Worm (Caenorhabditis elegans) whole organism, late embryonic: ENCODE measurements around the gene srw-90.

ENCODE experiments used
- C08G9.2 ChIP-seq: sonication (generic microtip); optimal IDR thresholded peaks from 2 replicates; lab custom pipeline; 2016; ENCODE audit warnings: mild to moderate bottlenecking, missing genetic modification characterization, moderate library complexity, missing compliant biosample characterization
- F13H6.1 ChIP-seq: sonication (generic microtip); optimal IDR thresholded peaks from 2 replicates; lab custom pipeline; 2016; ENCODE audit warnings: missing genetic modification characterization, missing compliant biosample characterization
- T23F11.4 ChIP-seq: fragments of 200-800 bp; sonication (Bioruptor generic); optimal IDR thresholded peaks from 2 replicates; lab custom pipeline; 2018; ENCODE audit warnings: mild to moderate bottlenecking, missing genetic modification characterization, missing compliant biosample characterization
- ahr-1 ChIP-seq: sonication (generic microtip); optimal IDR thresholded peaks from 2 replicates; lab custom pipeline; 2016; ENCODE audit warnings: missing genetic modification characterization, missing compliant biosample characterization
- ceh-14 ChIP-seq: sonication (generic microtip); optimal IDR thresholded peaks from 2 replicates; lab custom pipeline; 2016; ENCODE audit warnings: missing genotype, missing genetic modification characterization, missing compliant biosample characterization
- ceh-2 ChIP-seq: sonication (generic microtip); optimal IDR thresholded peaks from 2 replicates; lab custom pipeline; 2016; ENCODE audit warnings: missing genotype, missing genetic modification characterization, missing compliant biosample characterization
- ceh-22 ChIP-seq: sonication (generic microtip); optimal IDR thresholded peaks from 2 replicates; lab custom pipeline; 2017; ENCODE audit warnings: missing biosample characterization, missing genetic modification characterization
- ceh-30 ChIP-seq: fragments of 150-350 bp; optimal IDR thresholded peaks from 2 replicates; lab custom pipeline; 2014; ENCODE audit warnings: missing biosample characterization, missing genetic modification characterization
- ceh-45 ChIP-seq: fragments of 200-800 bp; sonication (Bioruptor generic); IDR thresholded peaks from 2 replicates; pipeline ENCODE4 v1.3.6; 2022; ENCODE audit warnings: missing genetic modification reagents, missing genetic modification characterization, missing compliant biosample characterization
- ceh-48 ChIP-seq: sonication (generic microtip); optimal IDR thresholded peaks from 2 replicates; lab custom pipeline; 2016; ENCODE audit warnings: missing genetic modification characterization, inconsistent platforms, missing compliant biosample characterization
- ceh-6 ChIP-seq: fragments of 200-800 bp; sonication (Bioruptor generic); optimal IDR thresholded peaks from 2 replicates; lab custom pipeline; 2018; ENCODE audit warnings: mild to moderate bottlenecking, missing genetic modification characterization, missing compliant biosample characterization
- ceh-9 ChIP-seq: sonication (generic microtip); optimal IDR thresholded peaks from 2 replicates; lab custom pipeline; 2016; ENCODE audit warnings: mild to moderate bottlenecking, missing genetic modification characterization, inconsistent platforms, missing compliant biosample characterization
- che-1 ChIP-seq: sonication (generic microtip); optimal IDR thresholded peaks from 2 replicates; lab custom pipeline; 2016; ENCODE audit warnings: mild to moderate bottlenecking, missing genetic modification characterization, missing compliant biosample characterization
- dmd-4 ChIP-seq: sonication (generic microtip); optimal IDR thresholded peaks from 2 replicates; lab custom pipeline; 2016; ENCODE audit warnings: borderline replicate concordance, missing genetic modification characterization, missing compliant biosample characterization
- ets-4 ChIP-seq: sonication (generic microtip); optimal IDR thresholded peaks from 2 replicates; lab custom pipeline; 2016; ENCODE audit warnings: missing genetic modification characterization, missing compliant biosample characterization
- eyg-1 ChIP-seq: sonication (generic microtip); optimal IDR thresholded peaks from 2 replicates; lab custom pipeline; 2016; ENCODE audit warnings: missing genotype, missing genetic modification characterization, missing compliant biosample characterization
- fkh-10 ChIP-seq: fragments of 150-350 bp; optimal IDR thresholded peaks from 2 replicates; lab custom pipeline; 2014; ENCODE audit warnings: missing biosample characterization, missing genetic modification reagents, missing genetic modification characterization
- hlh-30 ChIP-seq: sonication (generic microtip); optimal IDR thresholded peaks from 2 replicates; lab custom pipeline; 2017; ENCODE audit warnings: antibody characterized with exemption, missing genetic modification characterization, missing compliant biosample characterization; ENCODE audit not compliant: insufficient read depth
- hlh-6 ChIP-seq: sonication (generic microtip); optimal IDR thresholded peaks from 2 replicates; lab custom pipeline; 2016; ENCODE audit warnings: missing genotype, missing genetic modification characterization, missing compliant biosample characterization
- hlh-8 ChIP-seq: sonication (generic microtip); optimal IDR thresholded peaks from 2 replicates; lab custom pipeline; 2016; ENCODE audit warnings: missing genotype, missing genetic modification characterization, missing compliant biosample characterization
- lim-6 ChIP-seq: sonication (generic microtip); optimal IDR thresholded peaks from 2 replicates; lab custom pipeline; 2016; ENCODE audit warnings: missing genetic modification characterization, missing compliant biosample characterization
- madf-2 ChIP-seq: sonication (generic microtip); optimal IDR thresholded peaks from 2 replicates; lab custom pipeline; 2017; ENCODE audit warnings: missing genetic modification characterization, missing compliant biosample characterization
- mec-3 ChIP-seq: sonication (generic microtip); optimal IDR thresholded peaks from 2 replicates; lab custom pipeline; 2016; ENCODE audit warnings: borderline replicate concordance, missing genetic modification characterization, missing compliant biosample characterization
- nfya-1 ChIP-seq: sonication (generic microtip); optimal IDR thresholded peaks from 2 replicates; lab custom pipeline; 2017; ENCODE audit warnings: missing genetic modification characterization, mild to moderate bottlenecking, missing compliant biosample characterization, antibody characterized with exemption, moderate library complexity
- nhr-232 ChIP-seq: sonication (generic microtip); optimal IDR thresholded peaks from 2 replicates; lab custom pipeline; 2016; ENCODE audit warnings: missing genetic modification characterization, missing compliant biosample characterization
- pag-3 ChIP-seq: sonication (generic microtip); optimal IDR thresholded peaks from 2 replicates; lab custom pipeline; 2016; ENCODE audit warnings: missing compliant biosample characterization, missing genetic modification characterization, borderline replicate concordance
- pat-9 ChIP-seq: fragments of 200-800 bp; sonication (Bioruptor generic); optimal IDR thresholded peaks from 2 replicates; lab custom pipeline; 2018; ENCODE audit warnings: mild to moderate bottlenecking, missing genetic modification characterization, moderate library complexity, missing compliant biosample characterization
- sox-2 ChIP-seq: fragments of 200-800 bp; sonication (Bioruptor generic); IDR thresholded peaks from 2 replicates; pipeline ENCODE4 v1.3.6; 2022; ENCODE audit warnings: missing genetic modification reagents, missing genetic modification characterization, missing compliant biosample characterization
- tbx-2 ChIP-seq: sonication (generic microtip); optimal IDR thresholded peaks from 2 replicates; lab custom pipeline; 2016; ENCODE audit warnings: missing genetic modification characterization, missing compliant biosample characterization
- unc-42 ChIP-seq: sonication (generic microtip); optimal IDR thresholded peaks from 2 replicates; lab custom pipeline; 2016; ENCODE audit warnings: missing genotype, missing genetic modification characterization, missing compliant biosample characterization
- unc-55 ChIP-seq: sonication (generic microtip); optimal IDR thresholded peaks from 2 replicates; lab custom pipeline; 2017; ENCODE audit warnings: missing biosample characterization, missing genetic modification reagents, missing genetic modification characterization
- zip-5 ChIP-seq: sonication (generic microtip); optimal IDR thresholded peaks from 2 replicates; lab custom pipeline; 2016; ENCODE audit warnings: missing genetic modification characterization, missing compliant biosample characterization

The srw-90 gene

ce11 chrV:1710909-1711308 is 9.1 kb downstream of the srw-90 start, which contains the start of gene srw-100:
TSS of gene srw-100 (plus strand) at chrV:1711209.
- TF ChIP-seq pat-9 (tag; lab: Kevin White, UChicago) (no peak), nhr-232 (tag; lab: Kevin White, UChicago) (no peak), fkh-10 (no peak), eyg-1 (tag; lab: Kevin White, UChicago) (no peak), ceh-9 (no peak), ahr-1 (no peak), ceh-48 (tag; lab: Kevin White, UChicago) (no peak), F13H6.1 (tag; lab: Kevin White, UChicago) (no peak), ceh-14 (tag; lab: Kevin White, UChicago) (no peak), hlh-30 (tag; lab: Kevin White, UChicago) (no peak), lim-6 (tag; lab: Kevin White, UChicago) (no peak), hlh-8 (tag; lab: Kevin White, UChicago) (no peak), pag-3 (tag; lab: Kevin White, UChicago) (no peak), ceh-30 (tag; lab: Kevin White, UChicago) (no peak), madf-2 (tag; lab: Kevin White, UChicago) (no peak), che-1 (tag; lab: Kevin White, UChicago) (no peak), ets-4 (tag; lab: Kevin White, UChicago) (no peak), nfya-1 (tag; lab: Kevin White, UChicago) (no peak), T23F11.4 (GFP tag; lab: Kevin White, UChicago) (no peak)

DNA sequence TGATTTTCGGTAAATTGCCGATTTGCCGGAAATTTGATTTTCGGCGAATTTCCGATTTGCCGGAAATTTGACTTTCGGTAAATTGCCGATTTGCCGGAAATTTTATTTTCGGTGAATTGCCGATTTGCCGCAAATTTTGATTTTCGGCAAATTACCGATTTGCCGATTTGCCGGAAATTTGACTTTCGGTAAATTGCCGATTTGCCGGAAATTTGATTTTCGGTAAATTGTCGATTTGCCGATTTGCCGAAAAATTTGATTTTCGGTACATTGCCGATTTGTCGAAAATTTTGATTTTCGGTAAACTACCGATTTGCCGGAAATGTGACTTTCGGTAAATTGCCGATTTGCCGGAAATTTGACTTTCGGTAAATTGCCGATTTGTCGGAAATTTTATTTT is 11.9 kb downstream of the srw-90 start:
- TF ChIP-seq ceh-45 (GFP tag; lab: Robert Waterston, UW): 0 out of 2 replicates have a peak, but pooled peaks have one; percentile 67

DNA sequence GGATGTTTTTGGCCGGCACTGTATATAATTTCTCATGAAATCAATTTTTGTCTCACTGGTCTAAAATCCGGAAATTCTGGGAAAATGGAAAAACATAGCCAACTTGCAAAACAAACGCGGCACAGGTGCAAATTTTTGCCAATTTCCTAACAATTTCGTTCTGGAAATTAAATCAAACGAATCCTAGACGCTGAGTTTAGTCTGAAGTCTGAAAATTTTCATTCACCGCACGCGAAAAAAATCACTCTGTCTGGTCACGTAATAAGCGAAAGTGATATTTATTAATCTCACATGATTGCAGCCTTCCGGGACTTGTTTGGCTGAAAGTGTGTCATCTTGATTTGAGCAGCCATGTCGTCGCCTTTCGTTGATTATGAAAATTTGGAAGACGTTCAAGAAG is 15.0 kb downstream of the srw-90 start, which contains the start of gene srw-103:
srw-103 (plus strand) TSS at position 301 of the 400 bp plus-strand sequence.
- no peak for TF ChIP-seq dmd-4 (tag; lab: Kevin White, UChicago)
- TF ChIP-seq pat-9 (tag; lab: Kevin White, UChicago): no peak
- no peak for TF ChIP-seq sox-2 (GFP tag; lab: Robert Waterston, UW)
- no peak for TF ChIP-seq nfya-1 (tag; lab: Kevin White, UChicago)
- TF ChIP-seq zip-5 (tag; lab: Kevin White, UChicago): no peak

ce11 chrV:1718232-1718631 is 16.4 kb downstream of the srw-90 start:
- TF ChIP-seq tbx-2: no peak
- TF ChIP-seq C08G9.2 (tag; lab: Kevin White, UChicago): no peak
- TF ChIP-seq hlh-8 (tag; lab: Kevin White, UChicago): no peak
- no peak for TF ChIP-seq unc-55 (GFP tag; lab: Kevin White, UChicago)

DNA sequence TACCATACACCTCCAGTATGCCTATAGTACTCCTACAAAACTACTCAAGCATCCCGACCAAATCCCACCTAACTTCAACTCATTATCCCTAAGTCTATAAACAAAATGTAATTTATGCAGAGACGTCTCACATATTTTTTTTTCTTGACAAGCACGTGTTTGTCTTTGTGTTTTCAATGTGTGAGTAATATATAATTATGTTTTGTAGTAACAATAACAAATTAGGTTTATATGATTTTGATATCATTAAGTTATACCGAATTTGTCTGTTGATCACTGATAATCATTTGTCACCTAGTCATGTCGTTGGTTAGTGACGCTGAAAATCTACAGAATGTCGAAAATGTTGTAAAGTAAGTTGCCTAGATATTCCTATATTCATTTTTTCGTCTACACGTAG is 18.1 kb downstream of the srw-90 start, which contains the start of gene srw-102:
srw-102 (plus strand) TSS at position 301 of the 400 bp plus-strand sequence.
- no peak for TF ChIP-seq ceh-22 (tag; lab: Kevin White, UChicago)
- TF ChIP-seq fkh-10: no peak
- no peak for TF ChIP-seq dmd-4 (tag; lab: Kevin White, UChicago)
- no peak for TF ChIP-seq ahr-1
- TF ChIP-seq unc-42 (tag; lab: Kevin White, UChicago): no peak
- no peak for TF ChIP-seq ceh-2 (tag; lab: Kevin White, UChicago)
- no peak for TF ChIP-seq ceh-6 (GFP tag; lab: Kevin White, UChicago)
- TF ChIP-seq sox-2 (GFP tag; lab: Robert Waterston, UW): no peak
- TF ChIP-seq nfya-1 (tag; lab: Kevin White, UChicago): no peak
- TF ChIP-seq mec-3: no peak
- no peak for TF ChIP-seq hlh-6 (tag; lab: Kevin White, UChicago)
